Fruit fly (Drosophila melanogaster) whole organism, embryonic: ENCODE data around the gene lectin-21Ca.

Source experiments
- ATbp ChIP-seq: fragments of 200-800 bp; sonication (Bioruptor generic); optimal IDR thresholded peaks from 2 replicates; lab custom pipeline; 2017; ENCODE audit warnings: missing biosample characterization, mild to moderate bottlenecking, missing genetic modification characterization, missing genetic modification reagents
- CG11560 ChIP-seq: fragments of 200-800 bp; sonication (Bioruptor generic); IDR thresholded peaks from 3 replicates; pipeline ENCODE4 v1.3.6; 2022; ENCODE audit warnings: missing biosample characterization, missing genetic modification characterization
- CG14050 ChIP-seq: fragments of 200-800 bp; sonication (Bioruptor generic); IDR thresholded peaks from 3 replicates; pipeline ENCODE4 v1.3.6; 2022; ENCODE audit warnings: missing biosample characterization, missing genetic modification characterization
- CG15514 ChIP-seq: fragments of 200-800 bp; sonication (Bioruptor generic); optimal IDR thresholded peaks from 3 replicates; lab custom pipeline; 2017; ENCODE audit warnings: missing biosample characterization, missing genetic modification characterization, mild to moderate bottlenecking, moderate library complexity, missing genetic modification reagents
- CG2199 ChIP-seq: fragments of 200-800 bp; sonication (Bioruptor generic); IDR thresholded peaks from 3 replicates; pipeline ENCODE4 v1.3.6; 2022; ENCODE audit warnings: missing biosample characterization, missing genetic modification characterization
- CG2875 ChIP-seq: fragments of 200-800 bp; sonication (Bioruptor generic); optimal IDR thresholded peaks from 2 replicates; lab custom pipeline; 2017; ENCODE audit warnings: missing biosample characterization, mild to moderate bottlenecking, missing genetic modification characterization, missing genetic modification reagents
- CG30020 ChIP-seq: fragments of 200-800 bp; optimal IDR thresholded peaks from 2 replicates; lab custom pipeline; 2019; ENCODE audit warnings: missing biosample characterization, mild to moderate bottlenecking, missing genetic modification characterization, moderate library complexity
- CG32532 ChIP-seq: fragments of 200-800 bp; sonication (Bioruptor generic); IDR thresholded peaks from 2 replicates; pipeline ENCODE4 v1.3.6; 2022; ENCODE audit warnings: missing biosample characterization, missing genetic modification characterization
- CG34224 ChIP-seq: fragments of 200-800 bp; sonication (Bioruptor generic); IDR thresholded peaks from 3 replicates; pipeline ENCODE4 v1.3.6; 2022; ENCODE audit warnings: missing biosample characterization, missing genetic modification characterization; ENCODE audit not compliant: partially characterized antibody
- CG3838 ChIP-seq: fragments of 200-800 bp; sonication (Bioruptor generic); optimal IDR thresholded peaks from 3 replicates; lab custom pipeline; 2016; ENCODE audit warnings: missing biosample characterization, missing genetic modification characterization
- CG43689 ChIP-seq: fragments of 200-800 bp; sonication (Bioruptor generic); IDR thresholded peaks from 2 replicates; pipeline ENCODE4 v1.3.6; 2022; ENCODE audit warnings: missing biosample characterization, missing genetic modification characterization
- CG4424 ChIP-seq: fragments of 200-800 bp; sonication (Bioruptor generic); optimal IDR thresholded peaks from 3 replicates; lab custom pipeline; 2016; ENCODE audit warnings: missing biosample characterization, missing genetic modification characterization
- CG7839 ChIP-seq: fragments of 200-800 bp; sonication (Bioruptor generic); optimal IDR thresholded peaks from 3 replicates; lab custom pipeline; 2018; ENCODE audit warnings: missing biosample characterization, mild to moderate bottlenecking, missing genetic modification characterization, moderate library complexity
- CTCF ChIP-seq: fragments of 200-800 bp; sonication (Bioruptor generic); optimal IDR thresholded peaks from 2 replicates; lab custom pipeline; 2017; ENCODE audit warnings: missing biosample characterization, mild to moderate bottlenecking, missing genetic modification characterization, moderate library complexity
- Ets65A ChIP-seq: fragments of 200-800 bp; sonication (Bioruptor generic); peaks from one replicate; lab custom pipeline; 2016; ENCODE audit warnings: missing biosample characterization, missing genetic modification characterization
- Gsc ChIP-seq: fragments of 200-800 bp; sonication (Bioruptor generic); IDR thresholded peaks from 2 replicates; pipeline ENCODE4 v1.3.6; 2022; ENCODE audit warnings: missing biosample characterization, missing genetic modification characterization
- HLH4C ChIP-seq: fragments of 200-800 bp; sonication (Bioruptor generic); IDR thresholded peaks from 3 replicates; pipeline ENCODE4 v1.3.6; 2022; ENCODE audit warnings: missing biosample characterization, missing genetic modification characterization; ENCODE audit not compliant: partially characterized antibody
- Lim3 ChIP-seq: fragments of 200-800 bp; sonication (Bioruptor generic); IDR thresholded peaks from 2 replicates; pipeline ENCODE4 v1.3.6; 2022; ENCODE audit warnings: missing biosample characterization, missing genetic modification characterization
- MBD-R2 ChIP-seq: fragments of 200-800 bp; sonication (Bioruptor generic); IDR thresholded peaks from 2 replicates; pipeline ENCODE4 v1.3.6; 2022; ENCODE audit warnings: missing biosample characterization, missing genetic modification characterization
- NC2β ChIP-seq: fragments of 200-800 bp; sonication (Bioruptor generic); optimal IDR thresholded peaks from 2 replicates; lab custom pipeline; 2016; ENCODE audit warnings: missing biosample characterization, missing genetic modification characterization
- Nf-YB ChIP-seq: fragments of 200-800 bp; sonication (Bioruptor generic); optimal IDR thresholded peaks from 3 replicates; lab custom pipeline; 2019; ENCODE audit warnings: missing biosample characterization, mild to moderate bottlenecking, missing genetic modification characterization, moderate library complexity
- Nf-YC ChIP-seq: fragments of 200-800 bp; optimal IDR thresholded peaks from 3 replicates; lab custom pipeline; 2019; ENCODE audit warnings: missing biosample characterization, mild to moderate bottlenecking, missing genetic modification characterization, moderate library complexity
- Trl ChIP-seq, 3 experiments: fragments of >200 bp in 2 of 3; fragments of 200-800 bp in 1 of 3; sonication (Bioruptor generic) in 1 of 3; optimal IDR thresholded peaks; 2 replicates in 1 of 3; 3 replicates in 2 of 3; lab custom pipeline; 2016 to 2017; ENCODE audit warnings: missing biosample characterization in 1 of 3, missing genetic modification characterization in 1 of 3
- bcd ChIP-seq: fragments of 200-800 bp; sonication (Bioruptor generic); optimal IDR thresholded peaks from 2 replicates; lab custom pipeline; 2017; ENCODE audit warnings: missing biosample characterization, mild to moderate bottlenecking, missing genetic modification characterization
- ci ChIP-seq: fragments of 200-800 bp; sonication (Bioruptor generic); IDR thresholded peaks from 3 replicates; pipeline ENCODE4 v1.3.6; 2022; ENCODE audit warnings: missing biosample characterization, missing genetic modification characterization
- crol ChIP-seq: fragments of 200-800 bp; sonication (Bioruptor generic); IDR thresholded peaks from 2 replicates; pipeline ENCODE4 v1.3.6; 2022; ENCODE audit warnings: missing biosample characterization, missing genetic modification characterization
- esg ChIP-seq: fragments of 200-800 bp; sonication (Bioruptor generic); conservative IDR thresholded peaks from 2 replicates; pipeline ENCODE4 v1.3.6; 2022; ENCODE audit warnings: missing biosample characterization, missing genetic modification characterization
- fd3F ChIP-seq: fragments of 200-800 bp; sonication (Bioruptor generic); optimal IDR thresholded peaks from 2 replicates; lab custom pipeline; 2018; ENCODE audit warnings: missing biosample characterization, mild to moderate bottlenecking, missing genetic modification characterization, moderate library complexity
- gce ChIP-seq: fragments of 200-800 bp; sonication (Bioruptor generic); IDR thresholded peaks from 3 replicates; pipeline ENCODE4 v1.3.6; 2022; ENCODE audit warnings: missing biosample characterization, missing genetic modification characterization
- hkb ChIP-seq, 2 experiments: fragments of 200-800 bp in 1 of 2; fragments of >200 bp in 1 of 2; sonication (Bioruptor generic) in 1 of 2; IDR thresholded peaks in 1 of 2; optimal IDR thresholded peaks in 1 of 2; 2 replicates each; pipeline versions ENCODE4 v1.3.6 to Lab custom; 2017 to 2022; ENCODE audit warnings: missing biosample characterization in 1 of 2, missing genetic modification characterization in 1 of 2
- ind ChIP-seq: fragments of 200-800 bp; sonication (Bioruptor generic); optimal IDR thresholded peaks from 3 replicates; lab custom pipeline; 2016; ENCODE audit warnings: missing biosample characterization, missing genetic modification characterization
- ken ChIP-seq: fragments of 200-800 bp; sonication (Bioruptor generic); IDR thresholded peaks from 3 replicates; pipeline ENCODE4 v1.3.6; 2022; ENCODE audit warnings: missing biosample characterization, missing genetic modification characterization
- lilli ChIP-seq: fragments of 200-800 bp; sonication (Bioruptor generic); optimal IDR thresholded peaks from 3 replicates; lab custom pipeline; 2016; ENCODE audit warnings: missing biosample characterization, missing genetic modification characterization
- lov ChIP-seq, 2 experiments: fragments of 200-800 bp in 1 of 2; fragments of >200 bp in 1 of 2; sonication (Bioruptor generic) in 1 of 2; IDR thresholded peaks in 1 of 2; optimal IDR thresholded peaks in 1 of 2; 2 replicates in 1 of 2; 3 replicates in 1 of 2; pipeline versions ENCODE4 v1.3.6 to Lab custom; 2017 to 2022; ENCODE audit warnings: missing biosample characterization in 1 of 2, missing genetic modification characterization in 1 of 2
- mam ChIP-seq: fragments of 200-800 bp; sonication (Bioruptor generic); optimal IDR thresholded peaks from 3 replicates; lab custom pipeline; 2016; ENCODE audit warnings: missing biosample characterization, missing genetic modification characterization
- nerfin-1 ChIP-seq: fragments of 200-800 bp; sonication (Bioruptor generic); optimal IDR thresholded peaks from 3 replicates; lab custom pipeline; 2019; ENCODE audit warnings: missing biosample characterization, mild to moderate bottlenecking, missing genetic modification characterization, moderate library complexity
- nom ChIP-seq: fragments of 200-800 bp; sonication (Bioruptor generic); optimal IDR thresholded peaks from 2 replicates; lab custom pipeline; 2017; ENCODE audit warnings: missing biosample characterization, missing genetic modification characterization, mild to moderate bottlenecking, moderate library complexity, missing genetic modification reagents
- pfk ChIP-seq: fragments of 200-800 bp; sonication (Bioruptor generic); optimal IDR thresholded peaks from 2 replicates; lab custom pipeline; 2018; ENCODE audit warnings: missing biosample characterization, mild to moderate bottlenecking, missing genetic modification characterization, moderate library complexity
- pita ChIP-seq: fragments of 200-800 bp; sonication (Bioruptor generic); optimal IDR thresholded peaks from 2 replicates; lab custom pipeline; 2017; ENCODE audit warnings: missing biosample characterization, mild to moderate bottlenecking, missing genetic modification characterization
- pnt ChIP-seq: fragments of 200-800 bp; sonication (Bioruptor generic); optimal IDR thresholded peaks from 3 replicates; lab custom pipeline; 2016; ENCODE audit warnings: missing biosample characterization, missing genetic modification characterization
- sens ChIP-seq: fragments of 200-800 bp; sonication (Bioruptor generic); peaks from one replicate; lab custom pipeline; 2016; ENCODE audit warnings: missing biosample characterization, missing genetic modification characterization
- seq ChIP-seq: fragments of 200-800 bp; sonication (Bioruptor generic); IDR thresholded peaks from 2 replicates; pipeline ENCODE4 v1.3.6; 2022; ENCODE audit warnings: missing biosample characterization, missing genetic modification characterization
- tll ChIP-seq, 2 experiments: fragments of 200-800 bp in 1 of 2; fragments of >200 bp in 1 of 2; sonication (Bioruptor generic) in 1 of 2; optimal IDR thresholded peaks; 2 replicates each; lab custom pipeline; 2017 to 2019; ENCODE audit warnings: missing biosample characterization in 2 of 2, missing genetic modification characterization in 2 of 2, mild to moderate bottlenecking in 1 of 2, moderate library complexity in 1 of 2

lectin-21Ca gene

DNA sequence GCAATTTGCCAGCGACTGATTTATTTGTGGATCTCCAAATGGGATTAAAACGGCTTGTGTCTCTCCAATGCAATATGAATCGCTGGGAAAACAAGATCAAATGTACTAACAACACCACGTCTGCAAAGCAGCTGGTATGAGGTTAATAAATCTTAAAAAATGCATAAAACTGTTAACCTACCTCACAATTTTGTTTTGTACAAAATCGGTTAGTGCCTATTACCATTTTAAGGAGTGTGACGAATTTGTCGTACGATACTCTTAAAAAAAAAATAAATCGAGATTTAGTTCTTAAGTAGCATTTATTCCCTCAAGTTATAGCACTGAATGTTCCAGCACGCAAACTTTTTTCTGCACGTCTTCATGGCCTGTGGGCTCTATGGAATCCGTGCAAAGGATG is at the start of gene lectin-21Ca:
Gene lectin-21Ca, plus strand, starts transcription at position 301 of the 400 bp plus-strand sequence.
- TF ChIP-seq CG2199 (no peak), pnt (GFP tag; lab: Kevin White, UChicago) (no peak), tll (GFP tag; optimal IDR thresholded peaks at IDR 0.05; lab: Kevin White, UChicago) (no peak), fd3F (no peak), ken (no peak), CG30020 (tag; lab: Kevin White, UChicago) (no peak), NC2β (GFP tag; lab: Kevin White, UChicago) (no peak), lov (optimal IDR thresholded peaks at IDR 0.05; lab: Kevin White, UChicago) (no peak), lov (GFP tag; IDR thresholded peaks at IDR 0.05; lab: Robert Waterston, UW) (no peak), Lim3 (GFP tag; lab: Robert Waterston, UW) (no peak), ind (GFP tag; lab: Kevin White, UChicago) (no peak), CG32532 (GFP tag; lab: Robert Waterston, UW) (no peak), nom (GFP tag; lab: Kevin White, UChicago) (no peak), CG11560 (no peak)

DNA sequence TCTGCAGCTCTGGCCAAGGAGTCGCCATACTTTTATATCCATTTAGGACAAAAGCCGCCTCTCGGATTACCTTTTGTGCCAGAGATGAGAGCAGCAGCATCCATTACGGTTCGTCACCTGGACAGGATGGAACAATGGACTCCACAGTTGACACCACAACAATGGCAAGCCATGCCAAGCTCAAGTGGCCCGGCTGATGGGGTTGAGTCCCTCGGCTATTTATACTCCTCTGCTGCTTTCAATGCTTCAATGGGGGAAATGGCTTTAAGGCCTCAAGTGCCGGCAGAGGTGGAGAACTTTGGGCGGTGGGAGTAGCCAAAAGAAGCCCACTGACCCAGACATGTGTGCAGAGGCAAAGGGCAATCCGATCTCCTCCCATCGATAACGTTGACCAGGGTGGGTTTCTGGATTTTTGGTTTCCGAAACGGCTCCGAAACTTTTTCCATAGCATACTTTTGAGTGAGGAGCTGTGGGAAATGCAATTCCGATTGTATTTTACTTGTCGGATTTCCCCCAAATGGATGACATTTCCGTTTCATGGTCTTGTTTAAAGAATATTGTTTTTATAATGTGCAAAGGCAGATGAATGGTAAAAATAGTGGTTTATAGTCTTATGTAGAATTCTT is 47.7 kb upstream of the lectin-21Ca start, which contains the start of gene Ptth:
Gene Ptth, minus strand, starts transcription at position 338 of the 626 bp plus-strand sequence.
- TF ChIP-seq MBD-R2 (GFP tag; lab: Robert Waterston, UW), result no peak
- TF ChIP-seq Ets65A (GFP tag; lab: Kevin White, UChicago), result peak; percentile 93
- 0 out of 3 replicates have a peak, but pooled peaks have one; percentile 31 for TF ChIP-seq ci (GFP tag; lab: Robert Waterston, UW)
- no peak for TF ChIP-seq ATbp
- TF ChIP-seq pfk (GFP tag; lab: Kevin White, UChicago), result no peak
- TF ChIP-seq gce, result no peak
- peak; percentile 70 for TF ChIP-seq CTCF (GFP tag; lab: Kevin White, UChicago)
- peak; percentile 39 for TF ChIP-seq pita (GFP tag; lab: Kevin White, UChicago)
- no peak for TF ChIP-seq lilli (GFP tag; lab: Kevin White, UChicago)
- TF ChIP-seq sens (GFP tag; lab: Kevin White, UChicago), result peak; percentile 33
- no peak for TF ChIP-seq hkb (optimal IDR thresholded peaks at IDR 0.05; lab: Kevin White, UChicago)
- TF ChIP-seq hkb (GFP tag; IDR thresholded peaks at IDR 0.05; lab: Robert Waterston, UW), result no peak

DNA sequence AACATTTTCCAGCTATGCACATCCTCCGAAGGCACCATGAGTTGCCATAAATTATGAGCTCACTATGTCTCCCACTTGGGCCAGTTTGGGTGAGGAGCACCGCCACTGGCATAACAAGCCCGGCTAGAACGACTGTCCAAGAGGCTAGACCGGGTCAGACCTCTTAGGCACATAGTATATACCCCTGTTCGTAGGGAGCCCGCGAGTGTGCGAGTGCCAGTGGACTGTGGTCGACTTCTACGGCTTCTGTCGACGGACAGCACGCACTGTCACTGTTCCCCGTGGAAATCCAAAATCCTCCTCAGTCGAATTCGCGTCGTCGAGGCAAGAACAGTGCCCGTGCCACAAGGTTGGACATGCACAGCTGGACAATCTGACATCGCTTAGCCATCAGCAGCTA is 47.2 kb upstream of the lectin-21Ca start, which contains the start of gene Pph13:
Gene Pph13, plus strand, starts transcription at position 301 of the 400 bp plus-strand sequence.
- TF ChIP-seq CG14050 (GFP tag; lab: Robert Waterston, UW), result no peak
- TF ChIP-seq CG2875, result no peak
- no peak for TF ChIP-seq bcd (GFP tag; lab: Kevin White, UChicago)
- no peak for TF ChIP-seq HLH4C (GFP tag; lab: Robert Waterston, UW)

DNA sequence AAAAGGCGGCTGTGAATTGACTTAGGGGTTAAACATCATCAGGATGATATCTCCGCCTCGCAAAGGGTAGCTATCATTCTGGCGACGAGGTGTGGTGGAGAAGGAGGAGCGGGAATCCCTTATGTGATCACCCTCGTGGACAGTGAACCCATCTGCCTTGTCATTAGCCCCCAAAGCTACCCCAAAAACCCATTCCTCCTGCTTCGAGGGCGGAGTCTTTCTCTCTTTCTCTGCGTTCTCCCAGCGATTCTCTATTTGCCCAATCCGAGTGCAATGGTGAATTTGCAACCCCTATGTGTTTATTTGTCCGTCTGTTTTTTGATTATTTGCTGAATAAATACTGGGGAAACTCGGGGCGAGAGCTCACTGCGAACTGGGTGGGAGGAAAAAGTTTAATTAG is 39.1 kb upstream of the lectin-21Ca start:
- TF ChIP-seq CG4424 (GFP tag; lab: Kevin White, UChicago) (no peak), Nf-YC (tag; lab: Kevin White, UChicago) (peak; percentile 95), Gsc (GFP tag; lab: Robert Waterston, UW) (no peak), seq (peak; percentile 81), CG3838 (GFP tag; lab: Kevin White, UChicago) (no peak), CG15514 (GFP tag; lab: Kevin White, UChicago) (no peak), nerfin-1 (no peak), CG43689 (GFP tag; lab: Robert Waterston, UW) (no peak), esg (no peak), mam (GFP tag; lab: Kevin White, UChicago) (no peak), Nf-YB (GFP tag; lab: Kevin White, UChicago) (peak; percentile 95), CG34224 (no peak), CG7839 (tag; lab: Kevin White, UChicago) (no peak), Trl (optimal IDR thresholded peaks at IDR 0.05; lab: Kevin White, UChicago) (peak; percentile 24 to 33), Trl (GFP tag; optimal IDR thresholded peaks at IDR 0.05; lab: Kevin White, UChicago) (no peak), CG2199 (no peak), crol (GFP tag; lab: Robert Waterston, UW) (peak; percentile 49)
